Worm (Caenorhabditis elegans) whole organism, young adult: ENCODE results near the gene nhr-118.

Experiments used
- B0261.1 ChIP-seq: sonication (generic microtip); optimal IDR thresholded peaks from 2 replicates; lab custom pipeline; 2016; ENCODE audit warnings: mild to moderate bottlenecking, missing genetic modification characterization, moderate library complexity, missing compliant biosample characterization
- B0336.3 ChIP-seq: fragments of 200-800 bp; sonication (Bioruptor generic); IDR thresholded peaks from 2 replicates; pipeline ENCODE4 v1.3.6; 2022; ENCODE audit warnings: missing genetic modification characterization, missing compliant biosample characterization
- C06A6.2 ChIP-seq: fragments of 200-800 bp; sonication (Bioruptor generic); conservative IDR thresholded peaks from 2 replicates; pipeline ENCODE4 v1.3.6; 2022; ENCODE audit warnings: missing genetic modification characterization, missing compliant biosample characterization
- F10E7.11 ChIP-seq: sonication (generic microtip); optimal IDR thresholded peaks from 2 replicates; lab custom pipeline; 2017; ENCODE audit warnings: mild to moderate bottlenecking, missing genetic modification characterization, moderate library complexity, missing compliant biosample characterization
- F22D6.2 ChIP-seq: sonication (generic microtip); optimal IDR thresholded peaks from 2 replicates; lab custom pipeline; 2016; ENCODE audit warnings: mild to moderate bottlenecking, missing genetic modification characterization, missing compliant biosample characterization
- F23B12.7 ChIP-seq: sonication (generic microtip); optimal IDR thresholded peaks from 2 replicates; lab custom pipeline; 2017; ENCODE audit warnings: missing genetic modification characterization, mild to moderate bottlenecking, missing compliant biosample characterization, antibody characterized with exemption, moderate library complexity; ENCODE audit not compliant: insufficient read depth
- F33H1.4 ChIP-seq: fragments of 200-800 bp; sonication (Bioruptor generic); IDR thresholded peaks from 2 replicates; pipeline ENCODE4 v1.3.6; 2022; ENCODE audit warnings: missing genetic modification reagents, missing genetic modification characterization, missing compliant biosample characterization
- F39B2.1 ChIP-seq: fragments of 200-800 bp; sonication (Bioruptor generic); IDR thresholded peaks from 2 replicates; pipeline ENCODE4 v1.3.6; 2022; ENCODE audit warnings: missing genetic modification reagents, missing genetic modification characterization, missing compliant biosample characterization
- F55B11.4 ChIP-seq: sonication (generic microtip); optimal IDR thresholded peaks from 2 replicates; lab custom pipeline; 2016; ENCODE audit warnings: missing compliant biosample characterization, missing genetic modification characterization, borderline replicate concordance; ENCODE audit not compliant: insufficient read depth
- K11D2.4 ChIP-seq: fragments of 200-800 bp; sonication (Bioruptor generic); IDR thresholded peaks from 2 replicates; pipeline ENCODE4 v1.3.6; 2022; ENCODE audit warnings: missing genetic modification reagents, missing genetic modification characterization, missing compliant biosample characterization
- Y53F4B.3 ChIP-seq: fragments of 200-800 bp; sonication (Bioruptor generic); IDR thresholded peaks from 2 replicates; pipeline ENCODE4 v1.3.6; 2022; ENCODE audit warnings: missing genetic modification reagents, missing genetic modification characterization, missing compliant biosample characterization
- Y53G8AR.9 ChIP-seq: fragments of 200-800 bp; sonication (Bioruptor generic); conservative IDR thresholded peaks from 2 replicates; pipeline ENCODE4 v1.3.6; 2022; ENCODE audit warnings: missing genetic modification reagents, missing genetic modification characterization, missing compliant biosample characterization
- Y79H2A.3 ChIP-seq: fragments of 200-800 bp; sonication (Bioruptor generic); conservative IDR thresholded peaks from 2 replicates; pipeline ENCODE4 v1.3.6; 2022; ENCODE audit warnings: missing genetic modification reagents, missing genetic modification characterization, missing compliant biosample characterization
- akir-1 ChIP-seq: fragments of 200-800 bp; sonication (Bioruptor generic); optimal IDR thresholded peaks from 2 replicates; lab custom pipeline; 2018; ENCODE audit warnings: mild to moderate bottlenecking, missing genetic modification characterization, moderate library complexity, missing compliant biosample characterization
- aptf-3 ChIP-seq: fragments of 200-800 bp; sonication (Bioruptor generic); IDR thresholded peaks from 2 replicates; pipeline ENCODE4 v1.3.6; 2022; ENCODE audit warnings: missing genetic modification characterization, missing compliant biosample characterization
- ccch-3 ChIP-seq: fragments of 200-800 bp; sonication (Bioruptor generic); optimal IDR thresholded peaks from 2 replicates; lab custom pipeline; 2018; ENCODE audit warnings: mild to moderate bottlenecking, missing genetic modification characterization, missing compliant biosample characterization
- cebp-1 ChIP-seq, 2 experiments: fragments of 200-800 bp in 1 of 2; sonication (Bioruptor generic) in 1 of 2; sonication (generic microtip) in 1 of 2; IDR thresholded peaks in 1 of 2; optimal IDR thresholded peaks in 1 of 2; 2 replicates each; pipeline versions ENCODE4 v1.3.6 to Lab custom; 2017 to 2022; ENCODE audit warnings: missing compliant biosample characterization in 2 of 2, missing genetic modification characterization in 2 of 2, mild to moderate bottlenecking in 1 of 2, missing genetic modification reagents in 1 of 2, moderate library complexity in 1 of 2
- cebp-2 ChIP-seq: fragments of 200-800 bp; sonication (Bioruptor generic); IDR thresholded peaks from 2 replicates; pipeline ENCODE4 v1.3.6; 2022; ENCODE audit warnings: missing genetic modification characterization, missing compliant biosample characterization
- ceh-100 ChIP-seq: fragments of 200-800 bp; sonication (Bioruptor generic); IDR thresholded peaks from 2 replicates; pipeline ENCODE4 v1.3.6; 2022; ENCODE audit warnings: missing genetic modification reagents, missing genetic modification characterization, missing compliant biosample characterization
- ceh-40 ChIP-seq: fragments of 200-800 bp; sonication (Bioruptor generic); IDR thresholded peaks from 2 replicates; pipeline ENCODE4 v1.3.6; 2022; ENCODE audit warnings: missing genetic modification characterization, missing compliant biosample characterization
- ceh-58 ChIP-seq: fragments of 200-800 bp; sonication (Bioruptor generic); IDR thresholded peaks from 2 replicates; pipeline ENCODE4 v1.3.6; 2022; ENCODE audit warnings: missing genetic modification characterization, missing compliant biosample characterization
- ceh-91 ChIP-seq: fragments of 200-800 bp; sonication (Bioruptor generic); IDR thresholded peaks from 2 replicates; pipeline ENCODE4 v1.3.6; 2022; ENCODE audit warnings: missing genetic modification reagents, missing genetic modification characterization, missing compliant biosample characterization
- chd-7 ChIP-seq: sonication (generic microtip); optimal IDR thresholded peaks from 2 replicates; lab custom pipeline; 2016; ENCODE audit warnings: mild to moderate bottlenecking, missing genetic modification characterization, moderate library complexity, missing compliant biosample characterization
- dox-1 ChIP-seq: fragments of 200-800 bp; sonication (Bioruptor generic); IDR thresholded peaks from 2 replicates; pipeline ENCODE4 v1.3.6; 2022; ENCODE audit warnings: missing genetic modification reagents, missing genetic modification characterization, missing compliant biosample characterization
- egl-18 ChIP-seq: fragments of 200-800 bp; sonication (Bioruptor generic); IDR thresholded peaks from 2 replicates; pipeline ENCODE4 v1.3.6; 2022; ENCODE audit warnings: missing genetic modification reagents, missing genetic modification characterization, missing compliant biosample characterization
- fkh-3 ChIP-seq: sonication (generic microtip); optimal IDR thresholded peaks from 2 replicates; lab custom pipeline; 2016; ENCODE audit warnings: mild to moderate bottlenecking, missing genetic modification characterization, missing compliant biosample characterization
- gei-17 ChIP-seq: fragments of 200-800 bp; sonication (Bioruptor generic); optimal IDR thresholded peaks from 2 replicates; lab custom pipeline; 2018; ENCODE audit warnings: mild to moderate bottlenecking, missing genetic modification characterization, missing compliant biosample characterization
- hlh-12 ChIP-seq: sonication (generic microtip); optimal IDR thresholded peaks from 2 replicates; lab custom pipeline; 2016; ENCODE audit warnings: missing genetic modification characterization, missing compliant biosample characterization
- hlh-26 ChIP-seq: fragments of 200-800 bp; sonication (Bioruptor generic); conservative IDR thresholded peaks from 2 replicates; pipeline ENCODE4 v1.3.6; 2022; ENCODE audit warnings: missing genetic modification reagents, missing genetic modification characterization, missing compliant biosample characterization
- hrde-1 ChIP-seq: sonication (generic microtip); optimal IDR thresholded peaks from 2 replicates; lab custom pipeline; 2016; ENCODE audit warnings: missing genetic modification characterization, mild to moderate bottlenecking, missing compliant biosample characterization, moderate library complexity, missing genotype, missing genetic modification reagents, borderline replicate concordance
- lag-1 ChIP-seq: fragments of 200-800 bp; sonication (Bioruptor generic); IDR thresholded peaks from 2 replicates; pipeline ENCODE4 v1.3.6; 2022; ENCODE audit warnings: missing genetic modification reagents, missing genetic modification characterization, missing compliant biosample characterization
- let-607 ChIP-seq, 2 experiments: fragments of 200-800 bp in 1 of 2; sonication (Bioruptor generic) in 1 of 2; sonication (generic microtip) in 1 of 2; optimal IDR thresholded peaks; 2 replicates each; lab custom pipeline; 2016 to 2018; ENCODE audit warnings: mild to moderate bottlenecking in 2 of 2, missing compliant biosample characterization in 2 of 2, missing genetic modification characterization in 2 of 2, moderate library complexity in 2 of 2, missing genotype in 1 of 2
- lin-26 ChIP-seq: fragments of 200-800 bp; sonication (Bioruptor generic); IDR thresholded peaks from 2 replicates; pipeline ENCODE4 v1.3.6; 2022; ENCODE audit warnings: missing genetic modification reagents, missing genetic modification characterization, missing compliant biosample characterization
- lin-40 ChIP-seq: sonication (generic microtip); optimal IDR thresholded peaks from 2 replicates; lab custom pipeline; 2016; ENCODE audit warnings: missing genetic modification characterization, mild to moderate bottlenecking, missing compliant biosample characterization, missing genotype, missing genetic modification reagents
- madf-6 ChIP-seq: fragments of 200-800 bp; sonication (Bioruptor generic); IDR thresholded peaks from 2 replicates; pipeline ENCODE4 v1.3.6; 2022; ENCODE audit warnings: missing genetic modification reagents, missing genetic modification characterization, missing compliant biosample characterization
- madf-8 ChIP-seq: fragments of 200-800 bp; sonication (Bioruptor generic); conservative IDR thresholded peaks from 2 replicates; pipeline ENCODE4 v1.3.6; 2022; ENCODE audit warnings: missing genetic modification reagents, missing genetic modification characterization, missing compliant biosample characterization
- mxl-1 ChIP-seq: sonication (generic microtip); optimal IDR thresholded peaks from 2 replicates; lab custom pipeline; 2016; ENCODE audit warnings: missing genetic modification characterization, missing compliant biosample characterization
- nfya-2 ChIP-seq: fragments of 200-800 bp; sonication (Bioruptor generic); IDR thresholded peaks from 2 replicates; pipeline ENCODE4 v1.3.6; 2022; ENCODE audit warnings: missing genetic modification reagents, missing genetic modification characterization, missing compliant biosample characterization
- nhr-27 ChIP-seq: fragments of 200-800 bp; sonication (Bioruptor generic); optimal IDR thresholded peaks from 2 replicates; lab custom pipeline; 2018; ENCODE audit warnings: mild to moderate bottlenecking, missing genetic modification characterization, moderate library complexity, missing compliant biosample characterization
- nhr-80 ChIP-seq: sonication (generic microtip); optimal IDR thresholded peaks from 2 replicates; lab custom pipeline; 2016; ENCODE audit warnings: missing genetic modification characterization, missing compliant biosample characterization
- rcor-1 ChIP-seq: fragments of 200-800 bp; sonication (Bioruptor generic); IDR thresholded peaks from 2 replicates; pipeline ENCODE4 v1.3.6; 2022; ENCODE audit warnings: missing genetic modification reagents, missing genetic modification characterization, missing compliant biosample characterization
- sdz-38 ChIP-seq: sonication (generic microtip); optimal IDR thresholded peaks from 2 replicates; lab custom pipeline; 2016; ENCODE audit warnings: missing genotype, missing genetic modification characterization, missing compliant biosample characterization
- sea-2 ChIP-seq: fragments of 200-800 bp; sonication (Bioruptor generic); IDR thresholded peaks from 2 replicates; pipeline ENCODE4 v1.3.6; 2022; ENCODE audit warnings: missing genetic modification characterization, missing compliant biosample characterization
- snpc-1.1 ChIP-seq: sonication (generic microtip); optimal IDR thresholded peaks from 2 replicates; lab custom pipeline; 2017; ENCODE audit warnings: missing genetic modification characterization, mild to moderate bottlenecking, missing compliant biosample characterization, antibody characterized with exemption, moderate library complexity, missing genotype, missing genetic modification reagents; ENCODE audit not compliant: insufficient read depth
- snpc-4 ChIP-seq, 5 experiments: fragments of 150-350 bp in 1 of 5; sonication (generic microtip) in 4 of 5; optimal IDR thresholded peaks; 2 replicates each; lab custom pipeline; 2014 to 2018; ENCODE audit warnings: missing genetic modification characterization in 5 of 5, missing biosample characterization in 3 of 5, antibody characterized with exemption in 2 of 5, mild to moderate bottlenecking in 2 of 5, missing compliant biosample characterization in 2 of 5, missing genotype in 2 of 5, moderate library complexity in 2 of 5, missing genetic modification reagents in 1 of 5
- somi-1 ChIP-seq: fragments of 200-800 bp; sonication (Bioruptor generic); optimal IDR thresholded peaks from 2 replicates; lab custom pipeline; 2018; ENCODE audit warnings: mild to moderate bottlenecking, missing genetic modification characterization, missing compliant biosample characterization
- sptf-2 ChIP-seq: fragments of 200-800 bp; sonication (Bioruptor generic); optimal IDR thresholded peaks from 2 replicates; lab custom pipeline; 2018; ENCODE audit warnings: mild to moderate bottlenecking, missing genetic modification characterization, missing compliant biosample characterization

The nhr-118 gene

ce11 chrV:4450523-4451089, 43.0 kb downstream of the nhr-118 start, which contains the start of gene rft-2 (continued):
- TF ChIP-seq nfya-2 (GFP tag; lab: Robert Waterston, UW) (no peak), F23B12.7 (tag; lab: Kevin White, UChicago) (peak; percentile 15), K11D2.4 (GFP tag; lab: Robert Waterston, UW) (no peak), snpc-4 (GFP tag; optimal IDR thresholded peaks at IDR 0.05; lab: Kevin White, UChicago) (no peak), snpc-4 (tag; optimal IDR thresholded peaks at IDR 0.05; lab: Kevin White, UChicago) (no peak), nhr-80 (tag; lab: Kevin White, UChicago) (peak; percentile 19), madf-6 (GFP tag; lab: Robert Waterston, UW) (no peak), Y79H2A.3 (GFP tag; lab: Robert Waterston, UW) (no peak), akir-1 (no peak), B0261.1 (tag; lab: Kevin White, UChicago) (no peak), F22D6.2 (tag; lab: Kevin White, UChicago) (no peak), nhr-27 (tag; lab: Kevin White, UChicago) (no peak), lag-1 (GFP tag; lab: Robert Waterston, UW) (no peak), F33H1.4 (GFP tag; lab: Robert Waterston, UW) (no peak), hlh-12 (tag; lab: Kevin White, UChicago) (no peak), F39B2.1 (GFP tag; lab: Robert Waterston, UW) (no peak), lin-26 (GFP tag; lab: Robert Waterston, UW) (no peak), F10E7.11 (tag; lab: Kevin White, UChicago) (no peak), mxl-1 (tag; lab: Kevin White, UChicago) (no peak), cebp-2 (GFP tag; lab: Robert Waterston, UW) (no peak), ceh-91 (GFP tag; lab: Robert Waterston, UW) (no peak), snpc-1.1 (tag; lab: Kevin White, UChicago) (peak; percentile 20), B0336.3 (no peak), sptf-2 (GFP tag; lab: Kevin White, UChicago) (no peak), cebp-1 (GFP tag; IDR thresholded peaks at IDR 0.05; lab: Robert Waterston, UW) (no peak), cebp-1 (tag; optimal IDR thresholded peaks at IDR 0.05; lab: Kevin White, UChicago) (peak; percentile 71), fkh-3 (tag; lab: Kevin White, UChicago) (no peak), dox-1 (GFP tag; lab: Robert Waterston, UW) (0 out of 2 replicates have a peak, but pooled peaks have one; percentile 26), sdz-38 (no peak), lin-40 (tag; lab: Kevin White, UChicago) (peak; percentile 42), F55B11.4 (no peak), egl-18 (no peak), ccch-3 (no peak), hlh-26 (GFP tag; lab: Robert Waterston, UW) (no peak), chd-7 (tag; lab: Kevin White, UChicago) (no peak), gei-17 (no peak), Y53F4B.3 (GFP tag; lab: Robert Waterston, UW) (no peak), aptf-3 (no peak), ceh-100 (GFP tag; lab: Robert Waterston, UW) (no peak), madf-8 (GFP tag; lab: Robert Waterston, UW) (no peak), sea-2 (GFP tag; lab: Robert Waterston, UW) (no peak), ceh-40 (GFP tag; lab: Robert Waterston, UW) (no peak), Y53G8AR.9 (GFP tag; lab: Robert Waterston, UW) (no peak), ceh-58 (GFP tag; lab: Robert Waterston, UW) (no peak), hrde-1 (no peak), rcor-1 (GFP tag; lab: Robert Waterston, UW) (no peak), let-607 (tag; optimal IDR thresholded peaks at IDR 0.05; lab: Kevin White, UChicago) (no peak), C06A6.2 (no peak), somi-1 (no peak)
